Worm (Caenorhabditis elegans): ENCODE measurements around the gene ZK622.5.

Gene ZK622.5

DNA sequence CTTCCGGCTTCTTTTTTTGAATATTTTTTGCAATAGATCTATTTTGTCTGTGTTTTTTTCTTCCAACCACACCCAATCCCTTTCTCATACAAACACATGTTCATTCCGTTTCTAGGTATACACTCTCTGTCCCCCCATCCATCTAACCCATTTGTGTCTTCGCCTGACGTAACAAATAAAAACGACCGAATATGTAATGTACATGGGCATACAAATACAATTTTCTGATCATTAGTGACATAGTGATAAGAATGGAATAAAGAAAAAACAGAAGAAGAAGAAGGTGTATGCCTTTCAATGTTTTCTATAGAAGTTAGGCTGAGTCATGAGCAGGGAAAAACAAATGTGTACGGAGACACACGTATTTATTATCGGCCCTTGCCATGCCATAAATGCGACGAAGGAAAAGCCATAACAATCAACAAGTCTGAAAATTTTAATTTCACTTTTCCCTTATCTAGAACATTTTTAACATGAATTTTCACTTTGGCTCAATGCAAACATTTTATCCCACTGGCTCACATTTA, 44.5 kb downstream of the ZK622.5 start:
- TF ChIP-seq snpc-3.4 (tag; optimal IDR thresholded peaks at IDR 0.05) (peak; percentile 38), Y56A3A.18 (GFP tag; IDR thresholded peaks at IDR 0.05) (no peak), him-1 (tag; optimal IDR thresholded peaks at IDR 0.05) (no peak)

ce11 chrII:5334628-5335027, 45.4 kb downstream of the ZK622.5 start:
- TF ChIP-seq ceh-58 (GFP tag; IDR thresholded peaks at IDR 0.05) (no peak), mxl-1 (tag; optimal IDR thresholded peaks at IDR 0.05) (no peak), ztf-28 (GFP tag; IDR thresholded peaks at IDR 0.05) (no peak), B0261.1 (tag; optimal IDR thresholded peaks at IDR 0.05) (no peak), attf-6 (GFP tag; IDR thresholded peaks at IDR 0.05) (no peak), nfyb-1 (GFP tag; IDR thresholded peaks at IDR 0.05) (no peak), ceh-27 (GFP tag; optimal IDR thresholded peaks at IDR 0.05) (no peak), madf-8 (GFP tag; conservative IDR thresholded peaks at IDR 0.05) (no peak), nfya-1 (tag; optimal IDR thresholded peaks at IDR 0.05; ENCODE audit: borderline replicate concordance, insufficient read depth) (no peak), ceh-79 (tag; optimal IDR thresholded peaks at IDR 0.05) (no peak), Y79H2A.3 (GFP tag; conservative IDR thresholded peaks at IDR 0.05) (no peak), zfh-2 (GFP tag; conservative IDR thresholded peaks at IDR 0.05) (no peak), egrh-3 (GFP tag; IDR thresholded peaks at IDR 0.05) (no peak), snpc-4 (GFP tag; optimal IDR thresholded peaks at IDR 0.05) (no peak), snpc-4 (tag; optimal IDR thresholded peaks at IDR 0.05) (no peak), ztf-3 (GFP tag; optimal IDR thresholded peaks at IDR 0.05) (no peak)

ce11 chrII:5335370-5336034, 46.3 kb downstream of the ZK622.5 start:
- TF ChIP-seq dpff-1 (tag; optimal IDR thresholded peaks at IDR 0.05): no peak
- TF ChIP-seq cebp-1 (GFP tag; IDR thresholded peaks at IDR 0.05): no peak
- no peak for TF ChIP-seq cebp-1 (tag; optimal IDR thresholded peaks at IDR 0.05)
- TF ChIP-seq chd-7 (tag; optimal IDR thresholded peaks at IDR 0.05): peak; percentile 15

ce11 chrII:5336035-5336376, 46.8 kb downstream of the ZK622.5 start:
- TF ChIP-seq rcor-1 (GFP tag; IDR thresholded peaks at IDR 0.05): peak; percentile 32; the same call in 1 of the 2 replicates
- no peak for TF ChIP-seq fkh-3 (tag; optimal IDR thresholded peaks at IDR 0.05)
- TF ChIP-seq repo-1 (tag; optimal IDR thresholded peaks at IDR 0.05): no peak
- no peak for TF ChIP-seq egrh-3 (GFP tag; IDR thresholded peaks at IDR 0.05)
- no peak; the same call in 1 of the 2 replicates for TF ChIP-seq Y56A3A.18 (GFP tag; IDR thresholded peaks at IDR 0.05)
- no peak for TF ChIP-seq mes-4 (tag; optimal IDR thresholded peaks at IDR 0.05)
- no peak for TF ChIP-seq madf-10 (tag; optimal IDR thresholded peaks at IDR 0.05)
- no peak for TF ChIP-seq let-526 (GFP tag; IDR thresholded peaks at IDR 0.05)
- peak; percentile 68 for TF ChIP-seq zim-3 (tag; optimal IDR thresholded peaks at IDR 0.05)
- peak in 1 of 2 experiments; percentile 17 for TF ChIP-seq let-607 (tag; optimal IDR thresholded peaks at IDR 0.05)
- TF ChIP-seq ztf-18 (tag; optimal IDR thresholded peaks at IDR 0.05): no peak
- no peak for TF ChIP-seq unc-130 (GFP tag; optimal IDR thresholded peaks at IDR 0.05)
- TF ChIP-seq F52B5.7 (tag; optimal IDR thresholded peaks at IDR 0.05): peak; percentile 38
- TF ChIP-seq Y95B8A.8 (GFP tag; IDR thresholded peaks at IDR 0.05): no peak
- TF ChIP-seq nhr-27 (tag; optimal IDR thresholded peaks at IDR 0.05): no peak
- no peak for TF ChIP-seq cebp-1 (GFP tag; IDR thresholded peaks at IDR 0.05)
- peak; percentile 36 for TF ChIP-seq cebp-1 (tag; optimal IDR thresholded peaks at IDR 0.05)
- TF ChIP-seq K11D2.4 (GFP tag; IDR thresholded peaks at IDR 0.05): no peak
- 0 out of 2 replicates have a peak, but pooled peaks have one; percentile 42 for TF ChIP-seq pbrm-1 (GFP tag; IDR thresholded peaks at IDR 0.05)
- TF ChIP-seq ztf-6 (GFP tag; IDR thresholded peaks at IDR 0.05): no peak
- TF ChIP-seq rec-8 (tag; optimal IDR thresholded peaks at IDR 0.05): no peak
- TF ChIP-seq ztf-26 (tag; optimal IDR thresholded peaks at IDR 0.05): no peak
- TF ChIP-seq B0336.3 (GFP tag; IDR thresholded peaks at IDR 0.05): no peak
- no peak for TF ChIP-seq tlf-1 (GFP tag; optimal IDR thresholded peaks at IDR 0.05)
- 0 out of 2 replicates have a peak, but pooled peaks have one; percentile 29 for TF ChIP-seq zfh-2 (GFP tag; conservative IDR thresholded peaks at IDR 0.05)

Measured in whole organism, young adult.